Worm (Caenorhabditis elegans) whole organism, late embryonic: ENCODE results near the gene F17E9.4.

Experiments
- C08G9.2 ChIP-seq: sonication (generic microtip); optimal IDR thresholded peaks from 2 replicates; lab custom pipeline; 2016; ENCODE audit warnings: mild to moderate bottlenecking, missing genetic modification characterization, moderate library complexity, missing compliant biosample characterization
- F13H6.1 ChIP-seq: sonication (generic microtip); optimal IDR thresholded peaks from 2 replicates; lab custom pipeline; 2016; ENCODE audit warnings: missing genetic modification characterization, missing compliant biosample characterization
- K02D7.2 ChIP-seq: sonication (generic microtip); optimal IDR thresholded peaks from 2 replicates; lab custom pipeline; 2017; ENCODE audit warnings: mild to moderate bottlenecking, missing genetic modification characterization, missing compliant biosample characterization
- Y22D7AL.16 ChIP-seq: sonication (generic microtip); optimal IDR thresholded peaks from 2 replicates; lab custom pipeline; 2016; ENCODE audit warnings: missing genetic modification characterization, missing compliant biosample characterization
- ama-1 ChIP-seq: fragments of 150-350 bp; optimal IDR thresholded peaks from 2 replicates; lab custom pipeline; 2014
- ceh-14 ChIP-seq: sonication (generic microtip); optimal IDR thresholded peaks from 2 replicates; lab custom pipeline; 2016; ENCODE audit warnings: missing genotype, missing genetic modification characterization, missing compliant biosample characterization
- ceh-18 ChIP-seq: sonication (generic microtip); optimal IDR thresholded peaks from 2 replicates; lab custom pipeline; 2016; ENCODE audit warnings: missing genetic modification characterization, missing compliant biosample characterization
- ceh-19 ChIP-seq: fragments of 200-800 bp; sonication (Bioruptor generic); optimal IDR thresholded peaks from 2 replicates; lab custom pipeline; 2018; ENCODE audit warnings: mild to moderate bottlenecking, missing genetic modification characterization, missing compliant biosample characterization
- ceh-22 ChIP-seq: sonication (generic microtip); optimal IDR thresholded peaks from 2 replicates; lab custom pipeline; 2017; ENCODE audit warnings: missing biosample characterization, missing genetic modification characterization
- ceh-34 ChIP-seq: sonication (generic microtip); optimal IDR thresholded peaks from 2 replicates; lab custom pipeline; 2016; ENCODE audit warnings: mild to moderate bottlenecking, missing genetic modification characterization, missing compliant biosample characterization
- ceh-45 ChIP-seq: fragments of 200-800 bp; sonication (Bioruptor generic); IDR thresholded peaks from 2 replicates; pipeline ENCODE4 v1.3.6; 2022; ENCODE audit warnings: missing genetic modification reagents, missing genetic modification characterization, missing compliant biosample characterization
- ceh-48 ChIP-seq: sonication (generic microtip); optimal IDR thresholded peaks from 2 replicates; lab custom pipeline; 2016; ENCODE audit warnings: missing genetic modification characterization, inconsistent platforms, missing compliant biosample characterization
- che-1 ChIP-seq: sonication (generic microtip); optimal IDR thresholded peaks from 2 replicates; lab custom pipeline; 2016; ENCODE audit warnings: mild to moderate bottlenecking, missing genetic modification characterization, missing compliant biosample characterization
- dmd-4 ChIP-seq: sonication (generic microtip); optimal IDR thresholded peaks from 2 replicates; lab custom pipeline; 2016; ENCODE audit warnings: borderline replicate concordance, missing genetic modification characterization, missing compliant biosample characterization
- dve-1 ChIP-seq: sonication (generic microtip); optimal IDR thresholded peaks from 2 replicates; lab custom pipeline; 2017; ENCODE audit warnings: antibody characterized with exemption, mild to moderate bottlenecking, missing genetic modification characterization, missing compliant biosample characterization
- elt-4 ChIP-seq: sonication (generic microtip); optimal IDR thresholded peaks from 2 replicates; lab custom pipeline; 2016; ENCODE audit warnings: missing genetic modification characterization, missing compliant biosample characterization
- eyg-1 ChIP-seq: sonication (generic microtip); optimal IDR thresholded peaks from 2 replicates; lab custom pipeline; 2016; ENCODE audit warnings: missing genotype, missing genetic modification characterization, missing compliant biosample characterization
- fax-1 ChIP-seq: sonication (generic microtip); optimal IDR thresholded peaks from 2 replicates; lab custom pipeline; 2016; ENCODE audit warnings: missing genotype, missing genetic modification characterization, missing compliant biosample characterization
- fkh-10 ChIP-seq: fragments of 150-350 bp; optimal IDR thresholded peaks from 2 replicates; lab custom pipeline; 2014; ENCODE audit warnings: missing biosample characterization, missing genetic modification reagents, missing genetic modification characterization
- fkh-6 ChIP-seq: sonication (generic microtip); optimal IDR thresholded peaks from 2 replicates; lab custom pipeline; 2016; ENCODE audit warnings: missing genetic modification characterization, missing compliant biosample characterization
- gmeb-2 ChIP-seq: sonication (generic microtip); optimal IDR thresholded peaks from 2 replicates; lab custom pipeline; 2016; ENCODE audit warnings: missing genetic modification characterization, inconsistent platforms, missing compliant biosample characterization
- hlh-13 ChIP-seq: fragments of 200-800 bp; sonication (Bioruptor generic); optimal IDR thresholded peaks from 2 replicates; lab custom pipeline; 2018; ENCODE audit warnings: mild to moderate bottlenecking, missing genetic modification characterization, missing compliant biosample characterization
- hlh-15 ChIP-seq: sonication (generic microtip); optimal IDR thresholded peaks from 2 replicates; lab custom pipeline; 2016; ENCODE audit warnings: missing genetic modification characterization, missing compliant biosample characterization
- hlh-30 ChIP-seq: sonication (generic microtip); optimal IDR thresholded peaks from 2 replicates; lab custom pipeline; 2017; ENCODE audit warnings: antibody characterized with exemption, missing genetic modification characterization, missing compliant biosample characterization; ENCODE audit not compliant: insufficient read depth
- hlh-6 ChIP-seq: sonication (generic microtip); optimal IDR thresholded peaks from 2 replicates; lab custom pipeline; 2016; ENCODE audit warnings: missing genotype, missing genetic modification characterization, missing compliant biosample characterization
- lim-6 ChIP-seq: sonication (generic microtip); optimal IDR thresholded peaks from 2 replicates; lab custom pipeline; 2016; ENCODE audit warnings: missing genetic modification characterization, missing compliant biosample characterization
- madf-2 ChIP-seq: sonication (generic microtip); optimal IDR thresholded peaks from 2 replicates; lab custom pipeline; 2017; ENCODE audit warnings: missing genetic modification characterization, missing compliant biosample characterization
- nhr-11 ChIP-seq: fragments of 150-350 bp; optimal IDR thresholded peaks from 2 replicates; lab custom pipeline; 2014; ENCODE audit warnings: missing biosample characterization, missing genetic modification characterization
- nhr-232 ChIP-seq: sonication (generic microtip); optimal IDR thresholded peaks from 2 replicates; lab custom pipeline; 2016; ENCODE audit warnings: missing genetic modification characterization, missing compliant biosample characterization
- npax-4 ChIP-seq: sonication (generic microtip); optimal IDR thresholded peaks from 2 replicates; lab custom pipeline; 2016; ENCODE audit warnings: missing genetic modification characterization, missing compliant biosample characterization
- odd-2 ChIP-seq: sonication (generic microtip); optimal IDR thresholded peaks from 2 replicates; lab custom pipeline; 2017; ENCODE audit warnings: antibody characterized with exemption, mild to moderate bottlenecking, missing genetic modification characterization, missing compliant biosample characterization
- pag-3 ChIP-seq: sonication (generic microtip); optimal IDR thresholded peaks from 2 replicates; lab custom pipeline; 2016; ENCODE audit warnings: missing compliant biosample characterization, missing genetic modification characterization, borderline replicate concordance
- pros-1 ChIP-seq: fragments of 150-350 bp; optimal IDR thresholded peaks from 2 replicates; lab custom pipeline; 2014; ENCODE audit warnings: missing biosample characterization, missing genetic modification reagents, missing genetic modification characterization
- ref-2 ChIP-seq: sonication (generic microtip); optimal IDR thresholded peaks from 2 replicates; lab custom pipeline; 2016; ENCODE audit warnings: missing genetic modification characterization, missing compliant biosample characterization
- rnt-1 ChIP-seq: sonication (generic microtip); optimal IDR thresholded peaks from 2 replicates; lab custom pipeline; 2016; ENCODE audit warnings: missing genetic modification characterization, missing compliant biosample characterization
- sox-2 ChIP-seq: fragments of 200-800 bp; sonication (Bioruptor generic); IDR thresholded peaks from 2 replicates; pipeline ENCODE4 v1.3.6; 2022; ENCODE audit warnings: missing genetic modification reagents, missing genetic modification characterization, missing compliant biosample characterization
- tbx-2 ChIP-seq: sonication (generic microtip); optimal IDR thresholded peaks from 2 replicates; lab custom pipeline; 2016; ENCODE audit warnings: missing genetic modification characterization, missing compliant biosample characterization
- tbx-7 ChIP-seq: sonication (generic microtip); optimal IDR thresholded peaks from 2 replicates; lab custom pipeline; 2016; ENCODE audit warnings: missing genotype, missing genetic modification characterization, missing compliant biosample characterization
- ttx-3 ChIP-seq: sonication (generic microtip); optimal IDR thresholded peaks from 2 replicates; lab custom pipeline; 2016; ENCODE audit warnings: missing genetic modification reagents, missing genetic modification characterization, missing compliant biosample characterization
- unc-3 ChIP-seq, 2 experiments: fragments of 200-800 bp in 1 of 2; sonication (Bioruptor generic) in 1 of 2; sonication (generic microtip) in 1 of 2; conservative IDR thresholded peaks in 1 of 2; optimal IDR thresholded peaks in 1 of 2; 2 replicates each; pipeline versions ENCODE4 v1.3.6 to Lab custom; 2016 to 2022; ENCODE audit warnings: missing compliant biosample characterization in 2 of 2, missing genetic modification characterization in 2 of 2, missing genetic modification reagents in 1 of 2
- unc-42 ChIP-seq: sonication (generic microtip); optimal IDR thresholded peaks from 2 replicates; lab custom pipeline; 2016; ENCODE audit warnings: missing genotype, missing genetic modification characterization, missing compliant biosample characterization
- unc-55 ChIP-seq: sonication (generic microtip); optimal IDR thresholded peaks from 2 replicates; lab custom pipeline; 2017; ENCODE audit warnings: missing biosample characterization, missing genetic modification reagents, missing genetic modification characterization
- unc-86 ChIP-seq: sonication (generic microtip); optimal IDR thresholded peaks from 2 replicates; lab custom pipeline; 2016; ENCODE audit warnings: missing genetic modification characterization, missing compliant biosample characterization
- ztf-16 ChIP-seq: sonication (generic microtip); optimal IDR thresholded peaks from 2 replicates; lab custom pipeline; 2017; ENCODE audit warnings: missing genetic modification characterization, missing compliant biosample characterization

The F17E9.4 gene

DNA sequence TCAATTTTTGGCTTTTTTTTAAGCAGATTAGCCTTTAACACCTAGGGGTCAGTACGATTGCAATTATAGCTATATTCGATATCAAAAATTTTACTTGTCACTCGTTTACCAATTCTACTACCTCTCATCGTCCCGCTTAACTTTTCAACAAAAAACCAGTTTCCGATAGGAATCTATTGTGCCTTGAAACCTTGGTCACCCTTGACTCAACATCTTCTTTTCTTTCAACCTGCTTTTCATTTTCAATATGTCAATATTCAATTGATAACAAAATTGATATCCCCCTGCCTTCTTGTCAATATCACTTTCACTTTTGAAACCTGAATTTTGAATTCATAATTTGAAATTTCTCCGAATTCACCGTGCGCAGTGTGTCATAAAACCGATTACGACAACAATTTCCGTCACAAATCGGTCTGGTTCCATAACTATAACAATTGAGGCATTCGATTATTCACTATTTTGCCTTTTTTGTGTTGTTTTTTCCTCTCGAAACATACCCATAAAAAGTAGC lies 45.5 kb upstream of the F17E9.4 start:
- TF ChIP-seq sox-2 (GFP tag; lab: Robert Waterston, UW) (no peak), hlh-13 (GFP tag; lab: Kevin White, UChicago) (no peak), tbx-7 (tag; lab: Kevin White, UChicago) (no peak), fax-1 (tag; lab: Kevin White, UChicago) (no peak), ceh-48 (tag; lab: Kevin White, UChicago) (no peak), nhr-11 (no peak), rnt-1 (no peak), ttx-3 (no peak), dmd-4 (tag; lab: Kevin White, UChicago) (no peak), tbx-2 (tag; lab: Kevin White, UChicago) (no peak), C08G9.2 (tag; lab: Kevin White, UChicago) (no peak), nhr-232 (no peak), ceh-18 (no peak), ceh-45 (no peak), unc-3 (GFP tag; conservative IDR thresholded peaks at IDR 0.05; lab: Robert Waterston, UW) (no peak), unc-3 (tag; optimal IDR thresholded peaks at IDR 0.05; lab: Kevin White, UChicago) (no peak), ref-2 (no peak), ceh-34 (no peak), hlh-30 (no peak), eyg-1 (no peak), K02D7.2 (no peak)

DNA sequence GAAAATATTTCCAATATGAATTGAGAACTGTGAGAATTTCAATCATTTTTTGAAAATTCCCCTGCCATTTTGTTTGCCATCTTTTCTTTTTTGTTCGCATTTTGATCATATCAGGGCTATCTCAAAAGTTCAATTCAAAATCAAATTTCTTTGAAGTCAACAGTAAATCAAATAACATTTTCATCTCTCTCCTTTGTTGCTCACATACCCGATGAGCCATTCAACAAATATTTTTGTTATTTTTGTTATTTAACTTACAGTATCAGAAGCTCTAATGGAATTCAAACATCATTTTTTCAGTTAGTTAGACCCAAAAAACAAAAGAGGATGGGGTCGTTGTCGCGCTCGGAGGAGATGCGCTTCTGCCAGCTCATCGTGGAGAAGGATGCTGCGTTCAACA lies 44.5 kb upstream of the F17E9.4 start, which contains the start of gene vha-5:
Gene vha-5 (plus strand): TSS at position 301 of the 400 bp plus-strand sequence.
- TF ChIP-seq Y22D7AL.16 (tag; lab: Kevin White, UChicago) (no peak), rnt-1 (no peak), unc-86 (no peak), ttx-3 (no peak), hlh-15 (tag; lab: Kevin White, UChicago) (no peak), ama-1 (lab: Kevin White, UChicago) (no peak), hlh-13 (GFP tag; lab: Kevin White, UChicago) (no peak), F13H6.1 (tag; lab: Kevin White, UChicago) (no peak), fkh-10 (GFP tag; lab: Kevin White, UChicago) (no peak), unc-42 (no peak), ceh-19 (no peak), ceh-14 (tag; lab: Kevin White, UChicago) (no peak), pag-3 (no peak), fax-1 (tag; lab: Kevin White, UChicago) (no peak), ztf-16 (no peak), madf-2 (no peak), ceh-48 (tag; lab: Kevin White, UChicago) (no peak), ceh-34 (no peak), hlh-6 (tag; lab: Kevin White, UChicago) (no peak)

DNA sequence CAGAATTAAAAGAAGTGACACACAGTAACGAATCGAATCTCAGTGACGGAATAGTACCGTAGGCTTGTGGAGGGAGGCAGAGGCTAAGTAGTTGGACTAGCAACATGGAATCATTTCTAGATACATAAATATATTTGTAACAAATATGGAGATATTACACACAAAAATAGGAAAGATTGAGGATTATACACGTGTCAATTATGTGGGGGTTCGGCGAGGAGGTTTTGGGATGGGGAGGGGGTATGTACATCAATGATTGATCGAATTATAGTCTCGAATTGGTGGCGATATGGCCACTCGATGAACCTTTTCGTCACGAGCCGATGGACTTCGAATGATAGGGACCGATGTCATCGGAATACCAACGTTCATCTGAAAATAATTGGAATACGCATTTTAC lies 40.8 kb upstream of the F17E9.4 start:
- no peak for TF ChIP-seq unc-55

DNA sequence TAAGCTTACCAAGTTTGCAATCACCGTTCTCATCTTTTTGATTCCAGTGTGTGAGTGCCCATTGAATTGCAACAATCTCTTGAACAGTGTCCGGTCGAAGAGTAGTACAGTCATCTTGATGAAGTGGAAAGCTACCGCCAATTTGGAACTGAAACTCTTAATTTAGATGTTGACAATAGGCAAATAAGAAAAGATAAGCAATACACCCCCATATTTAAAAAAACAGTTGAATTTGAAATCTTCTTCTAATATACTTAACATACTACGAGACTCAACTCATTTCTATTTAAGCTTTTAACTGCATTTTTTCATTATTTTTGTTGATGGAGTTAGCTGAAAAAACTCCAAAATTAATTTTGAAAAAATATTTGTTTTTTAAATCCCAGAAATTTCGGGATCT lies 36.1 kb upstream of the F17E9.4 start:
- TF ChIP-seq ztf-16, result no peak
- no peak for TF ChIP-seq tbx-2 (tag; lab: Kevin White, UChicago)
- TF ChIP-seq ceh-22 (tag; lab: Kevin White, UChicago), result no peak
- TF ChIP-seq pros-1 (tag; lab: Kevin White, UChicago), result no peak
- no peak for TF ChIP-seq lim-6 (tag; lab: Kevin White, UChicago)
- TF ChIP-seq dmd-4 (tag; lab: Kevin White, UChicago), result no peak
- no peak for TF ChIP-seq fkh-6 (tag; lab: Kevin White, UChicago)
- no peak for TF ChIP-seq fax-1 (tag; lab: Kevin White, UChicago)
- TF ChIP-seq gmeb-2 (tag; lab: Kevin White, UChicago), result no peak
- TF ChIP-seq nhr-232, result no peak
- TF ChIP-seq unc-86, result no peak
- TF ChIP-seq odd-2 (tag; lab: Kevin White, UChicago), result no peak
- TF ChIP-seq elt-4 (tag; lab: Kevin White, UChicago), result no peak
- no peak for TF ChIP-seq ceh-18
- TF ChIP-seq nhr-11, result no peak
- no peak for TF ChIP-seq npax-4 (tag; lab: Kevin White, UChicago)
- TF ChIP-seq eyg-1, result no peak
- no peak for TF ChIP-seq ceh-45
- TF ChIP-seq che-1, result no peak
- no peak for TF ChIP-seq dve-1 (tag; lab: Kevin White, UChicago)
